Worm (Caenorhabditis elegans): ENCODE data around the gene rab-33.

ce11 chrIII:10537558-10537957 lies 33.9 kb upstream of the rab-33 start:
- TF ChIP-seq ceh-44 (GFP tag; IDR thresholded peaks at IDR 0.05) (no peak), egl-27 (tag; optimal IDR thresholded peaks at IDR 0.05) (no peak), lin-39 (tag; optimal IDR thresholded peaks at IDR 0.05) (no peak), pha-4 (GFP tag; IDR thresholded peaks at IDR 0.05) (no peak), pha-4 (tag; optimal IDR thresholded peaks at IDR 0.05) (no peak), ama-1 (optimal IDR thresholded peaks at IDR 0.05) (no peak), Y48G9A.11 (GFP tag; IDR thresholded peaks at IDR 0.05) (no peak)
